Worm (Caenorhabditis elegans) whole organism, young adult: Measurements from ENCODE around the gene F28C6.8.
A peak's percentile ranks its signal among the peaks of the same experiment; 100 is the strongest.

Experiments
- B0019.2 ChIP-seq: fragments of 200-800 bp; sonication (Bioruptor generic); conservative IDR thresholded peaks from 2 replicates; pipeline ENCODE4 v1.3.6; 2022; ENCODE audit warnings: missing genetic modification reagents, missing genetic modification characterization, missing compliant biosample characterization
- B0035.1 ChIP-seq: sonication (generic microtip); optimal IDR thresholded peaks from 2 replicates; lab custom pipeline; 2016; ENCODE audit warnings: missing genetic modification characterization, mild to moderate bottlenecking, missing compliant biosample characterization, missing genotype, missing genetic modification reagents
- C06A6.2 ChIP-seq: fragments of 200-800 bp; sonication (Bioruptor generic); conservative IDR thresholded peaks from 2 replicates; pipeline ENCODE4 v1.3.6; 2022; ENCODE audit warnings: missing genetic modification characterization, missing compliant biosample characterization
- F23B12.7 ChIP-seq: sonication (generic microtip); optimal IDR thresholded peaks from 2 replicates; lab custom pipeline; 2017; ENCODE audit warnings: missing genetic modification characterization, mild to moderate bottlenecking, missing compliant biosample characterization, antibody characterized with exemption, moderate library complexity; ENCODE audit not compliant: insufficient read depth
- F37B4.10 ChIP-seq: fragments of 200-800 bp; sonication (Bioruptor generic); IDR thresholded peaks from 2 replicates; pipeline ENCODE4 v1.3.6; 2022; ENCODE audit warnings: missing genetic modification characterization, missing compliant biosample characterization
- F52B5.7 ChIP-seq: sonication (generic microtip); optimal IDR thresholded peaks from 2 replicates; lab custom pipeline; 2016; ENCODE audit warnings: mild to moderate bottlenecking, missing genetic modification characterization, missing compliant biosample characterization
- T26A5.8 ChIP-seq: sonication (generic microtip); optimal IDR thresholded peaks from 2 replicates; lab custom pipeline; 2016; ENCODE audit warnings: missing genetic modification characterization, missing compliant biosample characterization
- Y79H2A.3 ChIP-seq: fragments of 200-800 bp; sonication (Bioruptor generic); conservative IDR thresholded peaks from 2 replicates; pipeline ENCODE4 v1.3.6; 2022; ENCODE audit warnings: missing genetic modification reagents, missing genetic modification characterization, missing compliant biosample characterization
- Y95B8A.8 ChIP-seq: fragments of 200-800 bp; sonication (Bioruptor generic); IDR thresholded peaks from 2 replicates; pipeline ENCODE4 v1.3.6; 2022; ENCODE audit warnings: missing genetic modification reagents, missing genetic modification characterization, missing compliant biosample characterization
- ZK185.1 ChIP-seq: sonication (generic microtip); optimal IDR thresholded peaks from 2 replicates; lab custom pipeline; 2016; ENCODE audit warnings: mild to moderate bottlenecking, missing genetic modification characterization, missing compliant biosample characterization; ENCODE audit not compliant: poor library complexity, severe bottlenecking
- attf-3 ChIP-seq: fragments of 200-800 bp; sonication (Bioruptor generic); conservative IDR thresholded peaks from 2 replicates; pipeline ENCODE4 v1.3.6; 2022; ENCODE audit warnings: missing genetic modification reagents, missing genetic modification characterization, missing compliant biosample characterization
- attf-5 ChIP-seq: fragments of 200-800 bp; sonication (Bioruptor generic); optimal IDR thresholded peaks from 2 replicates; lab custom pipeline; 2018; ENCODE audit warnings: mild to moderate bottlenecking, missing genetic modification characterization, missing compliant biosample characterization
- bed-2 ChIP-seq: fragments of 200-800 bp; sonication (Bioruptor generic); IDR thresholded peaks from 2 replicates; pipeline ENCODE4 v1.3.6; 2022; ENCODE audit warnings: missing genetic modification reagents, missing genetic modification characterization, missing compliant biosample characterization
- ccch-3 ChIP-seq: fragments of 200-800 bp; sonication (Bioruptor generic); optimal IDR thresholded peaks from 2 replicates; lab custom pipeline; 2018; ENCODE audit warnings: mild to moderate bottlenecking, missing genetic modification characterization, missing compliant biosample characterization
- cebp-1 ChIP-seq, 2 experiments: fragments of 200-800 bp in 1 of 2; sonication (Bioruptor generic) in 1 of 2; sonication (generic microtip) in 1 of 2; IDR thresholded peaks in 1 of 2; optimal IDR thresholded peaks in 1 of 2; 2 replicates each; pipeline versions ENCODE4 v1.3.6 to Lab custom; 2017 to 2022; ENCODE audit warnings: missing compliant biosample characterization in 2 of 2, missing genetic modification characterization in 2 of 2, mild to moderate bottlenecking in 1 of 2, missing genetic modification reagents in 1 of 2, moderate library complexity in 1 of 2
- die-1 ChIP-seq: sonication (generic microtip); optimal IDR thresholded peaks from 2 replicates; lab custom pipeline; 2016; ENCODE audit warnings: missing genotype, mild to moderate bottlenecking, missing genetic modification characterization, missing compliant biosample characterization
- dox-1 ChIP-seq: fragments of 200-800 bp; sonication (Bioruptor generic); IDR thresholded peaks from 2 replicates; pipeline ENCODE4 v1.3.6; 2022; ENCODE audit warnings: missing genetic modification reagents, missing genetic modification characterization, missing compliant biosample characterization
- egl-18 ChIP-seq: fragments of 200-800 bp; sonication (Bioruptor generic); IDR thresholded peaks from 2 replicates; pipeline ENCODE4 v1.3.6; 2022; ENCODE audit warnings: missing genetic modification reagents, missing genetic modification characterization, missing compliant biosample characterization
- hlh-12 ChIP-seq: sonication (generic microtip); optimal IDR thresholded peaks from 2 replicates; lab custom pipeline; 2016; ENCODE audit warnings: missing genetic modification characterization, missing compliant biosample characterization
- hmg-20 ChIP-seq: fragments of 200-800 bp; sonication (Bioruptor generic); IDR thresholded peaks from 2 replicates; pipeline ENCODE4 v1.3.6; 2022; ENCODE audit warnings: missing genetic modification reagents, missing genetic modification characterization, missing compliant biosample characterization
- let-607 ChIP-seq, 2 experiments: fragments of 200-800 bp in 1 of 2; sonication (Bioruptor generic) in 1 of 2; sonication (generic microtip) in 1 of 2; optimal IDR thresholded peaks; 2 replicates each; lab custom pipeline; 2016 to 2018; ENCODE audit warnings: mild to moderate bottlenecking in 2 of 2, missing compliant biosample characterization in 2 of 2, missing genetic modification characterization in 2 of 2, moderate library complexity in 2 of 2, missing genotype in 1 of 2
- lin-26 ChIP-seq: fragments of 200-800 bp; sonication (Bioruptor generic); IDR thresholded peaks from 2 replicates; pipeline ENCODE4 v1.3.6; 2022; ENCODE audit warnings: missing genetic modification reagents, missing genetic modification characterization, missing compliant biosample characterization
- lin-35 ChIP-seq, 3 experiments: fragments of 150-350 bp in 2 of 3; sonication (generic microtip) in 1 of 3; optimal IDR thresholded peaks; 2 replicates each; lab custom pipeline; 2014 to 2018; ENCODE audit warnings: missing biosample characterization in 3 of 3, missing genetic modification characterization in 3 of 3, missing genetic modification reagents in 3 of 3
- lin-54 ChIP-seq: fragments of 200-800 bp; sonication (Bioruptor generic); optimal IDR thresholded peaks from 2 replicates; lab custom pipeline; 2018; ENCODE audit warnings: mild to moderate bottlenecking, missing genetic modification characterization, missing compliant biosample characterization
- mcd-1 ChIP-seq: fragments of 200-800 bp; sonication (Bioruptor generic); IDR thresholded peaks from 2 replicates; pipeline ENCODE4 v1.3.6; 2022; ENCODE audit warnings: missing genetic modification reagents, missing genetic modification characterization, missing compliant biosample characterization
- mes-4 ChIP-seq: sonication (generic microtip); optimal IDR thresholded peaks from 2 replicates; lab custom pipeline; 2016; ENCODE audit warnings: missing genotype, missing genetic modification characterization, missing compliant biosample characterization
- mxl-1 ChIP-seq: sonication (generic microtip); optimal IDR thresholded peaks from 2 replicates; lab custom pipeline; 2016; ENCODE audit warnings: missing genetic modification characterization, missing compliant biosample characterization
- nhr-120 ChIP-seq: fragments of 200-800 bp; sonication (Bioruptor generic); IDR thresholded peaks from 2 replicates; pipeline ENCODE4 v1.3.6; 2022; ENCODE audit warnings: missing genetic modification characterization, missing compliant biosample characterization
- nhr-80 ChIP-seq: sonication (generic microtip); optimal IDR thresholded peaks from 2 replicates; lab custom pipeline; 2016; ENCODE audit warnings: missing genetic modification characterization, missing compliant biosample characterization
- pha-4 ChIP-seq: fragments of 150-350 bp; sonication (generic microtip); optimal IDR thresholded peaks from 2 replicates; lab custom pipeline; 2014; ENCODE audit warnings: missing biosample characterization, missing genetic modification reagents, missing genetic modification characterization
- repo-1 ChIP-seq: sonication (generic microtip); optimal IDR thresholded peaks from 2 replicates; lab custom pipeline; 2017; ENCODE audit warnings: mild to moderate bottlenecking, missing genetic modification characterization, missing compliant biosample characterization
- rpc-1 ChIP-seq, 2 experiments: fragments of 150-350 bp in 1 of 2; sonication (generic microtip) in 1 of 2; optimal IDR thresholded peaks; 2 replicates each; lab custom pipeline; 2014 to 2018; ENCODE audit warnings: missing biosample characterization in 1 of 2, missing genetic modification characterization in 1 of 2, missing genetic modification reagents in 1 of 2, missing genotype in 1 of 2
- snpc-1.1 ChIP-seq: sonication (generic microtip); optimal IDR thresholded peaks from 2 replicates; lab custom pipeline; 2017; ENCODE audit warnings: missing genetic modification characterization, mild to moderate bottlenecking, missing compliant biosample characterization, antibody characterized with exemption, moderate library complexity, missing genotype, missing genetic modification reagents; ENCODE audit not compliant: insufficient read depth
- snpc-1.3 ChIP-seq: sonication (generic microtip); optimal IDR thresholded peaks from 2 replicates; lab custom pipeline; 2017; ENCODE audit warnings: missing genetic modification characterization, mild to moderate bottlenecking, missing compliant biosample characterization, antibody characterized with exemption, moderate library complexity, missing genotype, missing genetic modification reagents; ENCODE audit not compliant: insufficient read depth
- sptf-2 ChIP-seq: fragments of 200-800 bp; sonication (Bioruptor generic); optimal IDR thresholded peaks from 2 replicates; lab custom pipeline; 2018; ENCODE audit warnings: mild to moderate bottlenecking, missing genetic modification characterization, missing compliant biosample characterization
- xnd-1 ChIP-seq: sonication (generic microtip); optimal IDR thresholded peaks from 2 replicates; lab custom pipeline; 2016; ENCODE audit warnings: missing genotype, missing genetic modification reagents, missing genetic modification characterization, missing compliant biosample characterization
- zim-3 ChIP-seq: sonication (generic microtip); optimal IDR thresholded peaks from 2 replicates; lab custom pipeline; 2017; ENCODE audit warnings: mild to moderate bottlenecking, missing genetic modification characterization, moderate library complexity, missing compliant biosample characterization
- ztf-25 ChIP-seq: fragments of 200-800 bp; sonication (Bioruptor generic); IDR thresholded peaks from 2 replicates; pipeline ENCODE4 v1.3.6; 2022; ENCODE audit warnings: missing genetic modification reagents, missing genetic modification characterization, missing compliant biosample characterization
- ztf-26 ChIP-seq: sonication (generic microtip); optimal IDR thresholded peaks from 2 replicates; lab custom pipeline; 2017; ENCODE audit warnings: missing genetic modification characterization, missing compliant biosample characterization
- ztf-3 ChIP-seq: fragments of 200-800 bp; sonication (Bioruptor generic); optimal IDR thresholded peaks from 2 replicates; lab custom pipeline; 2018; ENCODE audit warnings: mild to moderate bottlenecking, missing genetic modification characterization, missing compliant biosample characterization

F28C6.8 gene

ce11 chrII:8561227-8561626 lies 45.4 kb upstream of the F28C6.8 start, which contains the start of gene iff-2 (continued):
- TF ChIP-seq ztf-25 (GFP tag; lab: Robert Waterston, UW): 0 out of 2 replicates have a peak, but pooled peaks have one; percentile 9
- peak; percentile 100 for TF ChIP-seq nhr-80 (tag; lab: Kevin White, UChicago)
- TF ChIP-seq let-607 (tag; optimal IDR thresholded peaks at IDR 0.05; lab: Kevin White, UChicago): peak; percentile 99
- TF ChIP-seq zim-3 (tag; lab: Kevin White, UChicago): peak; percentile 64

ce11 chrII:8562002-8562401 lies 44.6 kb upstream of the F28C6.8 start, which contains the start of gene F54C9.14:
TSS of gene F54C9.14 (plus strand) at chrII:8562302.
- no peak for TF ChIP-seq sptf-2 (GFP tag; lab: Kevin White, UChicago)
- no peak for TF ChIP-seq B0019.2
- TF ChIP-seq mxl-1 (tag; lab: Kevin White, UChicago): no peak
- TF ChIP-seq hmg-20 (GFP tag; lab: Robert Waterston, UW): no peak
- no peak for TF ChIP-seq nhr-80 (tag; lab: Kevin White, UChicago)
- TF ChIP-seq let-607 (tag; optimal IDR thresholded peaks at IDR 0.05; lab: Kevin White, UChicago): no peak
- no peak for TF ChIP-seq pha-4 (tag; lab: Kevin White, UChicago)
- no peak for TF ChIP-seq ztf-26
- TF ChIP-seq, all 124 proteins: peak for 0

ce11 chrII:8566039-8566438 lies 40.6 kb upstream of the F28C6.8 start, which contains the start of gene stc-1:
TSS of gene stc-1 (minus strand) at chrII:8566139.
- TF ChIP-seq let-607 (tag; optimal IDR thresholded peaks at IDR 0.05; lab: Kevin White, UChicago) (peak; percentile 35 to 68), nhr-80 (tag; lab: Kevin White, UChicago) (peak; percentile 17), dox-1 (GFP tag; lab: Robert Waterston, UW) (no peak), lin-35 (GFP tag; optimal IDR thresholded peaks at IDR 0.05; lab: Kevin White, UChicago) (peak in 1 of 3 experiments; percentile 2), mcd-1 (GFP tag; lab: Robert Waterston, UW) (peak; percentile 67), attf-5 (GFP tag; lab: Kevin White, UChicago) (peak; percentile 28), xnd-1 (tag; lab: Kevin White, UChicago) (no peak), F23B12.7 (tag; lab: Kevin White, UChicago) (peak; percentile 1), lin-54 (GFP tag; lab: Kevin White, UChicago) (peak; percentile 35), B0035.1 (tag; lab: Kevin White, UChicago) (no peak), F52B5.7 (no peak), ccch-3 (GFP tag; lab: Kevin White, UChicago) (no peak), hlh-12 (no peak), repo-1 (tag; lab: Kevin White, UChicago) (peak; percentile 17), ztf-3 (no peak), nhr-120 (GFP tag; lab: Robert Waterston, UW) (no peak), T26A5.8 (tag; lab: Kevin White, UChicago) (no peak), cebp-1 (GFP tag; IDR thresholded peaks at IDR 0.05; lab: Robert Waterston, UW) (peak; percentile 19; the same call in 1 of the 2 replicates), cebp-1 (tag; optimal IDR thresholded peaks at IDR 0.05; lab: Kevin White, UChicago) (peak; percentile 76), ZK185.1 (tag; lab: Kevin White, UChicago) (peak; percentile 30)

- TF ChIP-seq C06A6.2 (GFP tag; lab: Robert Waterston, UW) (no peak), mcd-1 (GFP tag; lab: Robert Waterston, UW) (0 out of 2 replicates have a peak, but pooled peaks have one; percentile 19), ztf-25 (GFP tag; lab: Robert Waterston, UW) (no peak), let-607 (tag; optimal IDR thresholded peaks at IDR 0.05; lab: Kevin White, UChicago) (peak in 1 of 2 experiments; percentile 74), rpc-1 (optimal IDR thresholded peaks at IDR 0.05; lab: Kevin White, UChicago) (no peak), rpc-1 (tag; optimal IDR thresholded peaks at IDR 0.05; lab: Kevin White, UChicago) (no peak), mes-4 (tag; lab: Kevin White, UChicago) (no peak), snpc-1.3 (tag; lab: Kevin White, UChicago) (no peak), attf-5 (GFP tag; lab: Kevin White, UChicago) (peak; percentile 57), Y95B8A.8 (GFP tag; lab: Robert Waterston, UW) (no peak), nhr-80 (tag; lab: Kevin White, UChicago) (peak; percentile 93), attf-3 (GFP tag; lab: Robert Waterston, UW) (no peak), F37B4.10 (GFP tag; lab: Robert Waterston, UW) (no peak), Y79H2A.3 (GFP tag; lab: Robert Waterston, UW) (no peak), bed-2 (no peak), dox-1 (GFP tag; lab: Robert Waterston, UW) (0 out of 2 replicates have a peak, but pooled peaks have one; percentile 32), snpc-1.1 (tag; lab: Kevin White, UChicago) (no peak), lin-26 (GFP tag; lab: Robert Waterston, UW) (no peak), die-1 (no peak), egl-18 (GFP tag; lab: Robert Waterston, UW) (no peak), lin-54 (GFP tag; lab: Kevin White, UChicago) (no peak)
Observed at ce11 chrII:8566806-8567266, 39.8 kb upstream of the F28C6.8 start, which contains the start of gene F54C9.3. TSS of gene F54C9.3 (minus strand) at chrII:8566856.
